Worm (Caenorhabditis elegans): ENCODE results near the gene fbxa-94.
"Not testable (repeated sequence)": the region's sequence is repeated elsewhere in the genome, so short reads cannot be mapped to it uniquely, and the experiment has no call there.

The fbxa-94 gene

DNA sequence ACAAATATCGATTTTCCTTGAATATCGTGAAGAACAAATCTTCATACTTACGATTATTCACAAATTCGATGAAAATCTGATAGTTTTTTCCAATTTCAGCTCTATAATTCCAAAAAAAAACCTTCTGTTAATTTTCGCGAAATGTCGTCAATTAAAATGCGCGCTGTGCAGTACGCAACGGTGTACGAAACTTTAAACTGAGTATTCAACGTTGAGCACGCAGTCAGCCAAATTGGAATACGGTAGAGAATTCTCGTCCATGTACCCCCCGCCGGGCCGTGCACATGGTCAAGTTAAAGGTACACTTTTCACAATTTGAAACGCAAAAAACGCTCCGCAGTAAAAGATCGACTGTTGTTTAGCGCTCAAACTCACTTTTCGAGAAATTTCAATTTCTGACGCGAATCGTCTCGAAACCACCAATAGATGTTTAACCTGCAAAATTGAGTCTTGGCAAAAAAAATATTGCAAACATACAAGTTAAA, 17.5 kb downstream of the fbxa-94 start, which contains the start of gene F28F8.7 (continued):
- TF ChIP-seq Y75B8A.6 (GFP tag; IDR thresholded peaks at IDR 0.05): 0 out of 2 replicates have a peak, but pooled peaks have one; percentile 14
- TF ChIP-seq mes-2 (tag; optimal IDR thresholded peaks at IDR 0.05; ENCODE audit: poor library complexity, severe bottlenecking): peak; percentile 89
- peak; percentile 74 for TF ChIP-seq unc-130 (GFP tag; optimal IDR thresholded peaks at IDR 0.05)
- peak; percentile 92 for TF ChIP-seq lin-38 (GFP tag; IDR thresholded peaks at IDR 0.05)
- peak; percentile 20 for TF ChIP-seq spr-1 (tag; optimal IDR thresholded peaks at IDR 0.05)
- peak; percentile 85 to 95 for TF ChIP-seq lsy-2 (tag; optimal IDR thresholded peaks at IDR 0.05)
- peak; percentile 50; the same call in 1 of the 2 replicates for TF ChIP-seq tra-1 (GFP tag; IDR thresholded peaks at IDR 0.05)
- TF ChIP-seq php-3 (GFP tag; IDR thresholded peaks at IDR 0.05): peak; percentile 57; the same call in 1 of the 2 replicates
- TF ChIP-seq spr-3 (GFP tag; optimal IDR thresholded peaks at IDR 0.05): peak; percentile 25
- peak; percentile 69; the same call in 1 of the 2 replicates for TF ChIP-seq ctbp-1 (GFP tag; IDR thresholded peaks at IDR 0.05)
- TF ChIP-seq mxl-3 (GFP tag; optimal IDR thresholded peaks at IDR 0.05): peak; percentile 69
- TF ChIP-seq nhr-102 (tag; optimal IDR thresholded peaks at IDR 0.05): peak; percentile 79
- TF ChIP-seq aha-1 (tag): peak; percentile 16
- TF ChIP-seq vab-7 (GFP tag; IDR thresholded peaks at IDR 0.05): 0 out of 2 replicates have a peak, but pooled peaks have one; percentile 44
- TF ChIP-seq madf-5 (GFP tag; IDR thresholded peaks at IDR 0.05): 0 out of 4 replicates have a peak, but pooled peaks of 1 of the 2 experiments have one; percentile 42
- TF ChIP-seq nhr-28 (tag; optimal IDR thresholded peaks at IDR 0.05): peak; percentile 55
- TF ChIP-seq dpl-1 (GFP tag; optimal IDR thresholded peaks at IDR 0.05): peak; percentile 57
- TF ChIP-seq madf-9 (GFP tag; conservative IDR thresholded peaks at IDR 0.05): peak; percentile 30; the same call in 1 of the 2 replicates
- TF ChIP-seq lin-29 (GFP tag; IDR thresholded peaks at IDR 0.05): peak; percentile 63; the same call in 1 of the 2 replicates
- peak; percentile 61; the same call in 1 of the 2 replicates for TF ChIP-seq ceh-44 (GFP tag; IDR thresholded peaks at IDR 0.05)
- TF ChIP-seq T26A8.4 (GFP tag; IDR thresholded peaks at IDR 0.05): peak; percentile 85
- TF ChIP-seq F10B5.3 (tag; optimal IDR thresholded peaks at IDR 0.05): peak; percentile 12
- TF ChIP-seq Y48G9A.11 (GFP tag; IDR thresholded peaks at IDR 0.05): peak; percentile 86
- peak; percentile 74 for TF ChIP-seq hlh-11 (tag; optimal IDR thresholded peaks at IDR 0.05)
- TF ChIP-seq hlh-30 (tag; optimal IDR thresholded peaks at IDR 0.05; ENCODE audit: insufficient read depth): peak; percentile 26
- peak; percentile 96 for TF ChIP-seq F37D6.2 (tag; optimal IDR thresholded peaks at IDR 0.05)
- TF ChIP-seq dmd-6 (GFP tag; IDR thresholded peaks at IDR 0.05): peak; percentile 87

DNA sequence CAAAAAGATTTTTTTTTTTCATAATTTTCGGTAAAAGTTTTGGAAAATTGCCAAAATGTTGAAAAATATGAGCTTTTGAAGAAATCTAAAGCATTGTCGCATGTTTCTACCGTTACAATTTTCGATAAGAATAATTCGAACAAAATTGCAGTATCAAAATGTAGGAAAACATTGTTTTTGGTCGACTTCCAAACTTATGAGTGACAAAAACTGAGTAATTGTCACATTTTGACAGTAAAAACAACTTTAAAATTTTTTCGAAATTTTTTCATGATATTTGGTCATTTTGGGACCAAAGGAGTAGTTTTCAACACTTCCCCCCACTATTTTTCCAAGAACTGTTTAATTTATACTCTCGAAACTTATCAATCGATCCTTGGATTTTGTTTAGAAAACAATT, 21.9 kb downstream of the fbxa-94 start, which contains the start of gene fbxa-139:
Gene fbxa-139 (minus strand): TSS at position 101 of the 400 bp plus-strand sequence.
- TF ChIP-seq dpl-1 (GFP tag; optimal IDR thresholded peaks at IDR 0.05): no peak
- TF ChIP-seq mep-1 (tag; optimal IDR thresholded peaks at IDR 0.05): no peak
- TF ChIP-seq daf-8 (GFP tag; IDR thresholded peaks at IDR 0.05): no peak
- TF ChIP-seq duxl-1 (tag; optimal IDR thresholded peaks at IDR 0.05; ENCODE audit: poor library complexity): no peak
- no peak for TF ChIP-seq pqm-1 (tag; optimal IDR thresholded peaks at IDR 0.05)
- TF ChIP-seq pha-4 (GFP tag; IDR thresholded peaks at IDR 0.05): no peak
- TF ChIP-seq pha-4 (tag; optimal IDR thresholded peaks at IDR 0.05): no peak
- no peak for TF ChIP-seq egl-43 (GFP tag; IDR thresholded peaks at IDR 0.05)
- no peak for TF ChIP-seq zip-2 (tag; optimal IDR thresholded peaks at IDR 0.05)
- no peak for TF ChIP-seq spr-1 (tag; optimal IDR thresholded peaks at IDR 0.05)
- no peak for TF ChIP-seq mxl-2 (GFP tag; conservative IDR thresholded peaks at IDR 0.05)

DNA sequence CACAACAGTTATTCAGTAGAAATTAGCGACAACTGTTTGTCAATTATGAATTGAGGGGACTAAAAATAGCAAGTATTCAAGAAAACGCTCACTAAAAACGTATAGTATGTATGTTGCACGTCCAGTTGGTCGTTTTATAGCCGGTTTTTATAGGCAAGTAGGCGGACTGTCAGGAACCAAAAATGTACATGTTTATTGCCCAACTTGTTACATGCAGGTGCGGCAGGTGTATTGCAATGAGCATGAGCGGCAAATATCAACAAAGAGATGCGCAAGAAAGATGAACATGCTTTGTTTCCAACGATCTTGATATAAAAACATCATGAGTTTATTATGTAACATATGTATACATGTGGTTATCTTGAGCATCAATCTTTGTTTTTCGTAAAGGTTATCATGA, 27.0 kb downstream of the fbxa-94 start, which contains the start of gene B0391.14:
Gene B0391.14 (minus strand): TSS at position 101 of the 400 bp plus-strand sequence.
- not testable (repeated sequence) for TF ChIP-seq zip-2 (tag; optimal IDR thresholded peaks at IDR 0.05); Y75B8A.6 (GFP tag; IDR thresholded peaks at IDR 0.05); fos-1 (tag; optimal IDR thresholded peaks at IDR 0.05)

Data from whole organism, L4 larva.